Worm (Caenorhabditis elegans): ENCODE measurements around the gene F41H10.12.
"Not testable (repeated sequence)": the region's sequence is repeated elsewhere in the genome, so short reads cannot be mapped to it uniquely, and the experiment has no call there.

- TF ChIP-seq mdl-1, lin-15B (tag; optimal IDR thresholded peaks at IDR 0.05): not testable (repeated sequence)
These were observed 34.5 kb upstream of the F41H10.12 start, which contains the start of gene gba-4 for ce11 chrIV:5350480-5351193.

Data from whole organism, L4 larva.